Worm (Caenorhabditis elegans): ENCODE results near the gene nccd-1.
A peak's percentile ranks its signal among the peaks of the same experiment; 100 is the strongest.

Gene nccd-1

ce11 chrIV:16995425-16995824, 6.9 kb downstream of the nccd-1 start, which contains the start of gene rom-4 (continued):
- TF ChIP-seq zip-5 (tag; optimal IDR thresholded peaks at IDR 0.05) (peak; percentile 71), unc-86 (tag; optimal IDR thresholded peaks at IDR 0.05) (peak; percentile 23), ceh-48 (tag; optimal IDR thresholded peaks at IDR 0.05) (no peak), ceh-6 (GFP tag; optimal IDR thresholded peaks at IDR 0.05) (no peak), ztf-16 (tag; optimal IDR thresholded peaks at IDR 0.05) (no peak), rnt-1 (tag; optimal IDR thresholded peaks at IDR 0.05) (peak; percentile 57), sdc-2 (tag; optimal IDR thresholded peaks at IDR 0.05) (peak; percentile 10), pha-2 (tag; optimal IDR thresholded peaks at IDR 0.05) (peak; percentile 6), dve-1 (tag; optimal IDR thresholded peaks at IDR 0.05) (no peak), mec-3 (tag; optimal IDR thresholded peaks at IDR 0.05; ENCODE audit: borderline replicate concordance) (peak; percentile 70), ceh-2 (tag; optimal IDR thresholded peaks at IDR 0.05) (peak; percentile 95), ceh-18 (tag; optimal IDR thresholded peaks at IDR 0.05) (peak; percentile 38), che-1 (tag; optimal IDR thresholded peaks at IDR 0.05) (no peak), pat-9 (tag; optimal IDR thresholded peaks at IDR 0.05) (no peak), K02D7.2 (tag; optimal IDR thresholded peaks at IDR 0.05) (no peak), dmd-4 (tag; optimal IDR thresholded peaks at IDR 0.05; ENCODE audit: borderline replicate concordance) (peak; percentile 54), ceh-14 (tag; optimal IDR thresholded peaks at IDR 0.05) (peak; percentile 71), odd-2 (tag; optimal IDR thresholded peaks at IDR 0.05) (no peak), ceh-19 (GFP tag; optimal IDR thresholded peaks at IDR 0.05) (no peak), ceh-24 (tag; optimal IDR thresholded peaks at IDR 0.05) (no peak), ceh-30 (tag; optimal IDR thresholded peaks at IDR 0.05) (peak; percentile 23), elt-4 (tag; optimal IDR thresholded peaks at IDR 0.05) (no peak), fkh-6 (tag; optimal IDR thresholded peaks at IDR 0.05) (no peak), unc-55 (GFP tag; optimal IDR thresholded peaks at IDR 0.05) (no peak), pag-3 (tag; optimal IDR thresholded peaks at IDR 0.05; ENCODE audit: borderline replicate concordance) (no peak), hlh-30 (tag; optimal IDR thresholded peaks at IDR 0.05; ENCODE audit: insufficient read depth) (no peak), ceh-34 (tag; optimal IDR thresholded peaks at IDR 0.05) (peak; percentile 17), pha-4 (tag; optimal IDR thresholded peaks at IDR 0.05) (no peak), hlh-13 (GFP tag; optimal IDR thresholded peaks at IDR 0.05) (no peak), ceh-31 (tag; optimal IDR thresholded peaks at IDR 0.05) (peak; percentile 97), ama-1 (optimal IDR thresholded peaks at IDR 0.05) (no peak), sox-2 (GFP tag; IDR thresholded peaks at IDR 0.05) (no peak), nhr-232 (tag; optimal IDR thresholded peaks at IDR 0.05) (no peak)

DNA sequence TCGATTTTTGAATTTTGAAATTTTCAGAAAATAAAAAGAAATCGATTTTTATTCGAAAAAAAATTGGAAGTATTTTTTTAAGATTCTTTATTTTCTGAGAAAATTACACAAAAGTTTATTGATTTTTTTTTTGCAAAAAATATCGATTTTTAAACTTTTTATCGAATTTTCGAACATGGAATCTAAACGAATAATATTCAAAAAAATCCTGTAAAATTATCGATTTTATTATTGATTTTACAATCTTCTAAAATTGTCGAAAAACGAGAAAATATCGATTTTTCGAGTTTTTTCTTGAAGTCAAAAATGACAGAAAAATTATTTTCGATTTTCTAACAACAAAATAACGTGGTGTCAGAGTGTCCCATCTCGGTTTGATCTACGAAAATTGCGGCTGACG, 17.2 kb downstream of the nccd-1 start:
- TF ChIP-seq hlh-13 (GFP tag; optimal IDR thresholded peaks at IDR 0.05): no peak
- TF ChIP-seq pat-9 (tag; optimal IDR thresholded peaks at IDR 0.05): no peak

ce11 chrIV:17010274-17010673, 21.8 kb downstream of the nccd-1 start:
- TF ChIP-seq eyg-1 (tag; optimal IDR thresholded peaks at IDR 0.05): no peak
- peak; percentile 3 for TF ChIP-seq hlh-30 (tag; optimal IDR thresholded peaks at IDR 0.05; ENCODE audit: insufficient read depth)

DNA sequence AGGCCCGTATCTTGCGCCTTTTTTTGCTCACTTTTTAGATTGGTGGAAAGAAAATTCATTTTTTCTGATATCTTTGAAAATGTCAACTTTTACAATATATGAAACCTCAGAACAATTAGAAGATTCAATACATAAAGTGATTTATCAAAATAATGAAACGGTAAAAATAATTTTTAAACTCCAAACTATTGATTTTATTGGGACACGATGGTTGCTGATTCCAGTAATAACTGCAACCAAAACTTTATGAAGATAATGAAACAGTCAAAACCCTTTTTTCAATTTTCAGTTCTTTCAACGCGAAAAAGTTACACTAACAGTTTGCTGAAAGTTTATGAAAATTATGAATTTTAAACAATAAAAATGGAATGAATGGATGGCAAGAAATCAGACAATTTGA, 32.5 kb downstream of the nccd-1 start:
- TF ChIP-seq elt-2 (tag; optimal IDR thresholded peaks at IDR 0.05) (no peak), ets-4 (tag; optimal IDR thresholded peaks at IDR 0.05) (no peak), tbx-2 (tag; optimal IDR thresholded peaks at IDR 0.05) (no peak), hlh-13 (GFP tag; optimal IDR thresholded peaks at IDR 0.05) (no peak), sdc-2 (tag; optimal IDR thresholded peaks at IDR 0.05) (no peak)

- TF ChIP-seq che-1 (tag; optimal IDR thresholded peaks at IDR 0.05) (no peak), pax-1 (tag; optimal IDR thresholded peaks at IDR 0.05) (no peak), unc-86 (tag; optimal IDR thresholded peaks at IDR 0.05) (no peak), ceh-31 (tag; optimal IDR thresholded peaks at IDR 0.05) (no peak), pha-2 (tag; optimal IDR thresholded peaks at IDR 0.05) (no peak), elt-2 (tag; optimal IDR thresholded peaks at IDR 0.05) (no peak), madf-2 (tag; optimal IDR thresholded peaks at IDR 0.05) (no peak), ceh-48 (tag; optimal IDR thresholded peaks at IDR 0.05) (no peak), T23F11.4 (GFP tag; optimal IDR thresholded peaks at IDR 0.05) (no peak), unc-55 (GFP tag; optimal IDR thresholded peaks at IDR 0.05) (no peak), ceh-30 (tag; optimal IDR thresholded peaks at IDR 0.05) (no peak), sox-4 (tag; optimal IDR thresholded peaks at IDR 0.05) (no peak), rnt-1 (tag; optimal IDR thresholded peaks at IDR 0.05) (no peak), ref-2 (tag; optimal IDR thresholded peaks at IDR 0.05) (no peak), ahr-1 (tag; optimal IDR thresholded peaks at IDR 0.05) (no peak), fkh-10 (GFP tag; optimal IDR thresholded peaks at IDR 0.05) (no peak), mec-3 (tag; optimal IDR thresholded peaks at IDR 0.05; ENCODE audit: borderline replicate concordance) (no peak), eyg-1 (tag; optimal IDR thresholded peaks at IDR 0.05) (no peak), hlh-13 (GFP tag; optimal IDR thresholded peaks at IDR 0.05) (no peak)
Observed at ce11 chrIV:17025017-17025416, 36.5 kb downstream of the nccd-1 start, which contains the start of gene dct-13. Gene dct-13 (minus strand): TSS chrIV:17025117.
